Worm (Caenorhabditis elegans): ENCODE data around the gene F10E9.1.

ce11 chrIII:8300860-8301396, 22.0 kb upstream of the F10E9.1 start:
- TF ChIP-seq ztf-23 (GFP tag; IDR thresholded peaks at IDR 0.05) (no peak), klf-2 (GFP tag; conservative IDR thresholded peaks at IDR 0.05) (no peak), med-1 (GFP tag; optimal IDR thresholded peaks at IDR 0.05; ENCODE audit: insufficient read depth) (no peak), flt-1 (GFP tag; IDR thresholded peaks at IDR 0.05) (0 out of 2 replicates have a peak, but pooled peaks have one; percentile 15), ref-1 (GFP tag; conservative IDR thresholded peaks at IDR 0.05) (no peak), tab-1 (GFP tag; IDR thresholded peaks at IDR 0.05) (no peak), cog-1 (tag; optimal IDR thresholded peaks at IDR 0.05) (no peak)

Measured in whole organism, midembryonic.